Fruit fly (Drosophila melanogaster) whole organism, prepupa: ENCODE results near the gene ND-20L.

ENCODE experiments used
- CG10631 ChIP-seq: fragments of 200-800 bp; sonication (Bioruptor generic); optimal IDR thresholded peaks from 2 replicates; lab custom pipeline; 2016; ENCODE audit warnings: missing biosample characterization, missing genetic modification characterization
- CG10669 ChIP-seq: fragments of 200-800 bp; sonication (Bioruptor generic); optimal IDR thresholded peaks from 3 replicates; lab custom pipeline; 2018; ENCODE audit warnings: missing biosample characterization, mild to moderate bottlenecking, missing genetic modification characterization, moderate library complexity
- CG11294 ChIP-seq: fragments of 200-800 bp; sonication (Bioruptor generic); IDR thresholded peaks from 2 replicates; pipeline ENCODE4 v1.3.6; 2022; ENCODE audit warnings: missing biosample characterization, missing genetic modification characterization
- CG11762 ChIP-seq: fragments of 200-800 bp; sonication (Bioruptor generic); optimal IDR thresholded peaks from 3 replicates; lab custom pipeline; 2016; ENCODE audit warnings: missing biosample characterization, missing genetic modification characterization; ENCODE audit not compliant: insufficient read depth
- CG11902 ChIP-seq: fragments of 200-800 bp; sonication (Bioruptor generic); optimal IDR thresholded peaks from 3 replicates; lab custom pipeline; 2016; ENCODE audit warnings: missing biosample characterization, missing genetic modification characterization
- CG15336 ChIP-seq: fragments of 200-800 bp; sonication (Bioruptor generic); IDR thresholded peaks from 2 replicates; pipeline ENCODE4 v1.3.6; 2022; ENCODE audit warnings: missing biosample characterization, missing genetic modification characterization
- CG3032 ChIP-seq: fragments of 200-800 bp; optimal IDR thresholded peaks from 2 replicates; lab custom pipeline; 2019; ENCODE audit warnings: missing biosample characterization, mild to moderate bottlenecking, missing genetic modification characterization, moderate library complexity
- CG31627 ChIP-seq: fragments of 200-800 bp; sonication (Bioruptor generic); optimal IDR thresholded peaks from 3 replicates; lab custom pipeline; 2016; ENCODE audit warnings: missing biosample characterization, missing genetic modification characterization
- CG6163 ChIP-seq: fragments of 200-800 bp; sonication (Bioruptor generic); IDR thresholded peaks from 3 replicates; pipeline ENCODE4 v1.3.6; 2022; ENCODE audit warnings: missing biosample characterization, missing genetic modification characterization
- CG6792 ChIP-seq: fragments of 200-800 bp; sonication (Bioruptor generic); optimal IDR thresholded peaks from 3 replicates; lab custom pipeline; 2016; ENCODE audit warnings: missing biosample characterization, missing genetic modification characterization
- CG8319 ChIP-seq: fragments of 200-800 bp; sonication (Bioruptor generic); optimal IDR thresholded peaks from 3 replicates; lab custom pipeline; 2016; ENCODE audit warnings: missing biosample characterization, missing genetic modification characterization
- Eip78C ChIP-seq: fragments of 200-800 bp; sonication (Bioruptor generic); peaks from one replicate; lab custom pipeline; 2016; ENCODE audit warnings: missing biosample characterization, missing genetic modification characterization
- Ets21C ChIP-seq: fragments of 200-800 bp; sonication (Bioruptor generic); optimal IDR thresholded peaks from 3 replicates; lab custom pipeline; 2016; ENCODE audit warnings: missing biosample characterization, missing genetic modification characterization
- Ets96B ChIP-seq: fragments of 200-800 bp; optimal IDR thresholded peaks from 2 replicates; lab custom pipeline; 2019; ENCODE audit warnings: missing biosample characterization, mild to moderate bottlenecking, missing genetic modification characterization, moderate library complexity
- Hr39 ChIP-seq: fragments of 200-800 bp; sonication (Bioruptor generic); optimal IDR thresholded peaks from 2 replicates; lab custom pipeline; 2016; ENCODE audit warnings: missing biosample characterization, missing genetic modification characterization
- Hr4 ChIP-seq: fragments of 200-800 bp; sonication (Bioruptor generic); optimal IDR thresholded peaks from 3 replicates; lab custom pipeline; 2016; ENCODE audit warnings: missing biosample characterization, missing genetic modification characterization
- Lpt ChIP-seq: fragments of 200-800 bp; sonication (Bioruptor generic); optimal IDR thresholded peaks from 3 replicates; lab custom pipeline; 2016; ENCODE audit warnings: missing biosample characterization, missing genetic modification characterization
- OdsH ChIP-seq: fragments of 200-800 bp; sonication (Bioruptor generic); optimal IDR thresholded peaks from 3 replicates; lab custom pipeline; 2016; ENCODE audit warnings: missing biosample characterization, missing genetic modification characterization
- Sox102F ChIP-seq: fragments of 200-800 bp; sonication (Bioruptor generic); optimal IDR thresholded peaks from 2 replicates; lab custom pipeline; 2016; ENCODE audit warnings: missing biosample characterization, mild to moderate bottlenecking, missing genetic modification characterization
- Sox14 ChIP-seq: fragments of 200-800 bp; sonication (Bioruptor generic); optimal IDR thresholded peaks from 3 replicates; lab custom pipeline; 2016; ENCODE audit warnings: missing biosample characterization, missing genetic modification characterization
- Sox15 ChIP-seq: fragments of 200-800 bp; sonication (Bioruptor generic); optimal IDR thresholded peaks from 3 replicates; lab custom pipeline; 2016; ENCODE audit warnings: missing biosample characterization, missing genetic modification characterization
- achi ChIP-seq: fragments of 200-800 bp; sonication (Bioruptor generic); optimal IDR thresholded peaks from 3 replicates; lab custom pipeline; 2016; ENCODE audit warnings: missing biosample characterization, missing genetic modification characterization
- acj6 ChIP-seq: fragments of 200-800 bp; sonication (Bioruptor generic); optimal IDR thresholded peaks from 3 replicates; lab custom pipeline; 2016; ENCODE audit warnings: missing biosample characterization, missing genetic modification characterization
- cyc ChIP-seq: fragments of 200-800 bp; sonication (Bioruptor generic); optimal IDR thresholded peaks from 3 replicates; lab custom pipeline; 2016; ENCODE audit warnings: missing biosample characterization, missing genetic modification characterization
- dsx ChIP-seq: fragments of 200-800 bp; optimal IDR thresholded peaks from 3 replicates; lab custom pipeline; 2019; ENCODE audit warnings: missing biosample characterization, mild to moderate bottlenecking, missing genetic modification characterization, moderate library complexity; ENCODE audit not compliant: poor library complexity, severe bottlenecking
- eg ChIP-seq: fragments of 200-800 bp; sonication (Bioruptor generic); IDR thresholded peaks from 3 replicates; pipeline ENCODE4 v1.3.6; 2022; ENCODE audit warnings: missing biosample characterization, missing genetic modification characterization
- esn ChIP-seq: fragments of 200-800 bp; sonication (Bioruptor generic); optimal IDR thresholded peaks from 2 replicates; lab custom pipeline; 2016; ENCODE audit warnings: missing biosample characterization, mild to moderate bottlenecking, missing genetic modification characterization, moderate library complexity
- fd59A ChIP-seq: fragments of 200-800 bp; sonication (Bioruptor generic); optimal IDR thresholded peaks from 2 replicates; lab custom pipeline; 2017; ENCODE audit warnings: missing biosample characterization, mild to moderate bottlenecking, missing genetic modification characterization, missing genetic modification reagents
- fkh ChIP-seq: fragments of 200-800 bp; sonication (Bioruptor generic); optimal IDR thresholded peaks from 3 replicates; lab custom pipeline; 2017; ENCODE audit warnings: missing biosample characterization, mild to moderate bottlenecking, missing genetic modification characterization, moderate library complexity
- lz ChIP-seq: fragments of 200-800 bp; sonication (Bioruptor generic); optimal IDR thresholded peaks from 3 replicates; lab custom pipeline; 2016; ENCODE audit warnings: missing biosample characterization, missing genetic modification characterization
- pdm3 ChIP-seq: fragments of 200-800 bp; sonication (Bioruptor generic); optimal IDR thresholded peaks from 3 replicates; lab custom pipeline; 2016; ENCODE audit warnings: missing biosample characterization, missing genetic modification characterization
- salr ChIP-seq, 2 experiments: fragments of 200-800 bp; sonication (Bioruptor generic); optimal IDR thresholded peaks; 3 replicates each; lab custom pipeline; 2016 to 2018; ENCODE audit warnings: missing biosample characterization in 2 of 2, missing genetic modification characterization in 2 of 2, mild to moderate bottlenecking in 1 of 2

ND-20L gene

dm6 chr3R:29478952-29479538 is 36.5 kb upstream of the ND-20L start (continued):
- peak; percentile 3 for TF ChIP-seq OdsH (GFP tag; lab: Kevin White, UChicago)
- TF ChIP-seq CG11762 (GFP tag; lab: Kevin White, UChicago), result no peak
- TF ChIP-seq Ets21C (GFP tag; lab: Kevin White, UChicago), result peak; percentile 36
- TF ChIP-seq Eip78C (GFP tag; lab: Kevin White, UChicago), result peak; percentile 79
- no peak for TF ChIP-seq salr (GFP tag; optimal IDR thresholded peaks at IDR 0.05; lab: Kevin White, UChicago)
- peak; percentile 51 for TF ChIP-seq Sox14 (GFP tag; lab: Kevin White, UChicago)
- peak; percentile 44 for TF ChIP-seq Hr4 (GFP tag; lab: Kevin White, UChicago)
- TF ChIP-seq Sox15 (GFP tag; lab: Kevin White, UChicago), result peak; percentile 44
- peak; percentile 39 for TF ChIP-seq CG6792

DNA sequence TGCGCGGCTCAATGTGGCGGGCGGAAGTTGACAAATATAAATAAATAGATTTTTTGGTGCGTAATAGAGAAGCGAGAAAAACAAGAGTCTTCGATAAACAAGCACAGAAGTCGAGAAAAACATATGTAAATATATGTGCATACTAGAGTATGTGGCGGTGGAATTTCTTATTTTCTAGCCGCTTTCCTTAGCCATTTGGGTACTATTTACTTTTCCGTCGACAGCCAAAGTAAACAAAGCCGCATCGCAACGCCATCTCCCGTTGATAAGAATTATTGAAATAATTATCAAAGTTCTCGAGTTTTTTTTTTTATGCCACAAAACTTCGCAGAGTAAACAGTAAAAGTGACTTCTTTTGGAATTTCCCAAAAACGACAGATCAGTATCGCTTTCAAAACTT is 35.6 kb upstream of the ND-20L start:
- TF ChIP-seq fkh (GFP tag; lab: Kevin White, UChicago) (peak; percentile 84), CG10631 (no peak)

- TF ChIP-seq CG11294 (no peak), CG15336 (0 out of 2 replicates have a peak, but pooled peaks have one; percentile 18), dsx (GFP tag; lab: Kevin White, UChicago) (peak; percentile 51), CG6163 (GFP tag; lab: Robert Waterston, UW) (peak; percentile 64; the same call in 2 of the 3 replicates), CG8319 (GFP tag; lab: Kevin White, UChicago) (no peak), lz (GFP tag; lab: Kevin White, UChicago) (peak; percentile 54), CG6792 (peak; percentile 33), Sox15 (GFP tag; lab: Kevin White, UChicago) (peak; percentile 31), esn (GFP tag; lab: Kevin White, UChicago) (peak; percentile 37), Ets96B (tag; lab: Kevin White, UChicago) (peak; percentile 41), cyc (GFP tag; lab: Kevin White, UChicago) (peak; percentile 31), CG3032 (peak; percentile 68), Hr39 (GFP tag; lab: Kevin White, UChicago) (peak; percentile 40), CG31627 (GFP tag; lab: Kevin White, UChicago) (peak; percentile 40), acj6 (no peak)
- TF ChIP-seq, all 60 proteins: peak for 12
Measured at dm6 chr3R:29489209-29489608, 26.3 kb upstream of the ND-20L start, which contains the start of the genes CG2321 and CG2006. Gene CG2321 (minus strand): TSS chr3R:29489265. Gene CG2006 (plus strand): TSS chr3R:29489468.

- TF ChIP-seq pdm3 (GFP tag; lab: Kevin White, UChicago) (no peak), fkh (GFP tag; lab: Kevin White, UChicago) (no peak), Lpt (GFP tag; lab: Kevin White, UChicago) (no peak), esn (GFP tag; lab: Kevin White, UChicago) (no peak), fd59A (GFP tag; lab: Kevin White, UChicago) (no peak), CG11902 (GFP tag; lab: Kevin White, UChicago) (no peak), eg (no peak), CG11294 (no peak), Ets21C (GFP tag; lab: Kevin White, UChicago) (no peak), achi (no peak), acj6 (no peak), CG10631 (no peak), CG10669 (GFP tag; lab: Kevin White, UChicago) (no peak), Sox102F (no peak), CG31627 (GFP tag; lab: Kevin White, UChicago) (no peak)
Measured at dm6 chr3R:29490912-29491311, 24.6 kb upstream of the ND-20L start, which contains the start of gene Spase12. Gene Spase12 (minus strand): TSS chr3R:29491150.
